Worm (Caenorhabditis elegans): ENCODE measurements around the gene C31G12.3.

DNA sequence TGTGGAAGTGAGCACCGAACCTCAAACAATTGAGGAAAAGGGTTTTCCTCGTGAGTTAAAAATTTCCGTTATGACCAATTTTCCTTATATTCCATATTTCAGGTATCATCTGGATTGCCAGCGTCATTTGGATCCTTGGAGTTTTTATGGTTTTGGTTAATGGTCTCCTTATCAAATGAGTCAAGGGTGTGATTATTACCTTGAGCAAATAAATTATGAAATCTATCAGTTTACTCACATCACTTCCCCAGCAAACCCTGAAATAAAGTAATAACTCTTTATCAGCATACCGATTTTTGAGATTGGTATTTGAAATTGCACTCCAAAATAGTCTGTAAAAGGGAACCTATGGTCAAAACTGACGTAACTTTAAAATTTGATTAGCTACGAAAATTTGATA lies 40.6 kb upstream of the C31G12.3 start:
- TF ChIP-seq dao-5 (tag; optimal IDR thresholded peaks at IDR 0.05) (no peak), him-1 (tag; optimal IDR thresholded peaks at IDR 0.05) (no peak)

All from whole organism, L4/young adult.